Worm (Caenorhabditis elegans) whole organism, early embryonic: Measurements from ENCODE around the gene dylt-2.

Source experiments
- ama-1 ChIP-seq: fragments of 150-350 bp; optimal IDR thresholded peaks from 2 replicates; lab custom pipeline; 2014
- flt-1 ChIP-seq: fragments of 200-800 bp; sonication (Bioruptor generic); IDR thresholded peaks from 2 replicates; pipeline ENCODE4 v1.3.6; 2022; ENCODE audit warnings: missing genetic modification characterization, missing compliant biosample characterization
- hmg-4 ChIP-seq: fragments of 200-800 bp; sonication (Bioruptor generic); optimal IDR thresholded peaks from 2 replicates; lab custom pipeline; 2018; ENCODE audit warnings: mild to moderate bottlenecking, missing genetic modification characterization, missing compliant biosample characterization
- scrt-1 ChIP-seq: fragments of 200-800 bp; sonication (Bioruptor generic); IDR thresholded peaks from 2 replicates; pipeline ENCODE4 v1.3.6; 2022; ENCODE audit warnings: missing genetic modification characterization, missing compliant biosample characterization
- tbx-11 ChIP-seq: fragments of 200-800 bp; sonication (Bioruptor generic); IDR thresholded peaks from 2 replicates; pipeline ENCODE4 v1.3.6; 2022; ENCODE audit warnings: missing genetic modification characterization, missing compliant biosample characterization

DNA sequence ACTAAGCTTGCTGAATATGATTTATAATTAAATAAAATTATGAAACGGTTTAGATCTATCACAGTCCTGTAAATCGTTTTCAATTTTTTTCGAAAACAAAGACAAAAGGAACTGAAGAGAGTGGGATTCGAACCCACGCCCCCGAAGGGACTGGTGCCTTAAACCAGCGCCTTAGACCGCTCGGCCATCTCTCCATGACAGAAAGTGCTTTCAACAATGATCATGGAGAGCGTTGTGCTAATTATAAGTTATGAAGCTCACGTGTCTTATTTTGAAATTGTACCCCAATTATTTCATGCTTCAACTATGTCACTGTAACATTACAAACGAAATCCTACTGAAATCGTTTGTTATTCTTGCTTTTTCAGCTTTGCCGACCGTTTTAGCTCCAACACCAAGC lies 15.8 kb upstream of the dylt-2 start:
- TF ChIP-seq scrt-1 (GFP tag; lab: Robert Waterston, UW) (no peak), ama-1 (lab: Kevin White, UChicago) (no peak), hmg-4 (GFP tag; lab: Kevin White, UChicago) (no peak), tbx-11 (GFP tag; lab: Robert Waterston, UW) (no peak), flt-1 (no peak)
